Fruit fly (Drosophila melanogaster) whole organism, embryonic: Measurements from ENCODE around the gene ClpX.

ENCODE experiments used
- Adf1 ChIP-seq: fragments of 200-800 bp; sonication (Bioruptor generic); IDR thresholded peaks from 2 replicates; pipeline ENCODE4 v1.3.6; 2022; ENCODE audit warnings: missing biosample characterization, missing genetic modification characterization
- Awh ChIP-seq: fragments of 200-800 bp; sonication (Bioruptor generic); IDR thresholded peaks from 2 replicates; pipeline ENCODE4, ENCODE4 v1.3.6; 2022; ENCODE audit warnings: missing biosample characterization, missing genetic modification characterization
- B-H2 ChIP-seq: fragments of 200-800 bp; sonication (Bioruptor generic); optimal IDR thresholded peaks from 2 replicates; lab custom pipeline; 2018; ENCODE audit warnings: missing biosample characterization, mild to moderate bottlenecking, missing genetic modification characterization
- CG10209 ChIP-seq: fragments of 200-800 bp; sonication (Bioruptor generic); optimal IDR thresholded peaks from 3 replicates; lab custom pipeline; 2017; ENCODE audit warnings: missing biosample characterization, mild to moderate bottlenecking, missing genetic modification characterization, missing genetic modification reagents
- CG12299 ChIP-seq: fragments of 200-800 bp; sonication (Bioruptor generic); optimal IDR thresholded peaks from 2 replicates; lab custom pipeline; 2018; ENCODE audit warnings: missing biosample characterization, mild to moderate bottlenecking, missing genetic modification characterization
- CG12391 ChIP-seq: fragments of 200-800 bp; sonication (Bioruptor generic); optimal IDR thresholded peaks from 3 replicates; lab custom pipeline; 2018; ENCODE audit warnings: missing biosample characterization, mild to moderate bottlenecking, missing genetic modification characterization, moderate library complexity
- CG14710 ChIP-seq: fragments of 200-800 bp; sonication (Bioruptor generic); optimal IDR thresholded peaks from 3 replicates; lab custom pipeline; 2019; ENCODE audit warnings: missing biosample characterization, mild to moderate bottlenecking, missing genetic modification characterization, moderate library complexity
- CG15479 ChIP-seq: fragments of 200-800 bp; sonication (Bioruptor generic); optimal IDR thresholded peaks from 3 replicates; lab custom pipeline; 2019; ENCODE audit warnings: missing biosample characterization, mild to moderate bottlenecking, missing genetic modification characterization, moderate library complexity
- CG15514 ChIP-seq: fragments of 200-800 bp; sonication (Bioruptor generic); optimal IDR thresholded peaks from 3 replicates; lab custom pipeline; 2017; ENCODE audit warnings: missing biosample characterization, missing genetic modification characterization, mild to moderate bottlenecking, moderate library complexity, missing genetic modification reagents
- CG17385 ChIP-seq: fragments of 200-800 bp; sonication (Bioruptor generic); optimal IDR thresholded peaks from 3 replicates; lab custom pipeline; 2018; ENCODE audit warnings: missing biosample characterization, mild to moderate bottlenecking, missing genetic modification characterization
- CG18619 ChIP-seq: fragments of 200-800 bp; sonication (Bioruptor generic); optimal IDR thresholded peaks from 3 replicates; lab custom pipeline; 2017; ENCODE audit warnings: missing biosample characterization, mild to moderate bottlenecking, missing genetic modification characterization
- CG2129 ChIP-seq: fragments of 200-800 bp; sonication (Bioruptor generic); IDR thresholded peaks from 2 replicates; pipeline ENCODE4 v1.3.6; 2022; ENCODE audit warnings: missing biosample characterization, missing genetic modification characterization; ENCODE audit not compliant: partially characterized antibody
- CG2712 ChIP-seq: fragments of 200-800 bp; optimal IDR thresholded peaks from 3 replicates; lab custom pipeline; 2019; ENCODE audit warnings: missing biosample characterization, mild to moderate bottlenecking, missing genetic modification characterization, moderate library complexity
- CG32767 ChIP-seq: fragments of 200-800 bp; sonication (Bioruptor generic); IDR thresholded peaks from 2 replicates; pipeline ENCODE4 v1.3.6; 2022; ENCODE audit warnings: missing biosample characterization, missing genetic modification characterization
- CG33557 ChIP-seq: fragments of 200-800 bp; sonication (Bioruptor generic); optimal IDR thresholded peaks from 2 replicates; lab custom pipeline; 2019; ENCODE audit warnings: missing biosample characterization, mild to moderate bottlenecking, missing genetic modification characterization, moderate library complexity
- CG3407 ChIP-seq: fragments of 200-800 bp; sonication (Bioruptor generic); optimal IDR thresholded peaks from 2 replicates; lab custom pipeline; 2018; ENCODE audit warnings: missing biosample characterization, mild to moderate bottlenecking, missing genetic modification characterization
- CG34224 ChIP-seq: fragments of 200-800 bp; sonication (Bioruptor generic); IDR thresholded peaks from 3 replicates; pipeline ENCODE4 v1.3.6; 2022; ENCODE audit warnings: missing biosample characterization, missing genetic modification characterization; ENCODE audit not compliant: partially characterized antibody
- CG4707 ChIP-seq: fragments of 200-800 bp; sonication (Bioruptor generic); optimal IDR thresholded peaks from 2 replicates; lab custom pipeline; 2018; ENCODE audit warnings: missing biosample characterization, mild to moderate bottlenecking, missing genetic modification characterization, moderate library complexity
- CG7839 ChIP-seq: fragments of 200-800 bp; sonication (Bioruptor generic); optimal IDR thresholded peaks from 3 replicates; lab custom pipeline; 2018; ENCODE audit warnings: missing biosample characterization, mild to moderate bottlenecking, missing genetic modification characterization, moderate library complexity
- CG8944 ChIP-seq: fragments of 200-800 bp; sonication (Bioruptor generic); optimal IDR thresholded peaks from 3 replicates; lab custom pipeline; 2016; ENCODE audit warnings: missing biosample characterization, missing genetic modification characterization
- CG9797 ChIP-seq: fragments of 200-800 bp; sonication (Bioruptor generic); optimal IDR thresholded peaks from 3 replicates; lab custom pipeline; 2018; ENCODE audit warnings: missing biosample characterization, mild to moderate bottlenecking, missing genetic modification characterization
- CoRest ChIP-seq: fragments of 200-800 bp; sonication (Bioruptor generic); optimal IDR thresholded peaks from 3 replicates; lab custom pipeline; 2018; ENCODE audit warnings: missing biosample characterization, mild to moderate bottlenecking, missing genetic modification characterization, moderate library complexity
- Dad ChIP-seq: fragments of 200-800 bp; sonication (Bioruptor generic); optimal IDR thresholded peaks from 3 replicates; lab custom pipeline; 2016; ENCODE audit warnings: missing biosample characterization, missing genetic modification characterization
- Dek ChIP-seq: fragments of 200-800 bp; sonication (Bioruptor generic); optimal IDR thresholded peaks from 3 replicates; lab custom pipeline; 2019; ENCODE audit warnings: missing biosample characterization, mild to moderate bottlenecking, missing genetic modification characterization, moderate library complexity
- Dll ChIP-seq: fragments of 200-800 bp; sonication (Bioruptor generic); IDR thresholded peaks from 4 replicates; pipeline ENCODE4 v1.3.6; 2022; ENCODE audit warnings: missing biosample characterization, missing genetic modification characterization; ENCODE audit not compliant: partially characterized antibody
- Dref ChIP-seq: fragments of 200-800 bp; sonication (Bioruptor generic); IDR thresholded peaks from 2 replicates; pipeline ENCODE4 v1.3.6; 2022; ENCODE audit warnings: missing biosample characterization, missing genetic modification characterization
- HLH4C ChIP-seq: fragments of 200-800 bp; sonication (Bioruptor generic); IDR thresholded peaks from 3 replicates; pipeline ENCODE4 v1.3.6; 2022; ENCODE audit warnings: missing biosample characterization, missing genetic modification characterization; ENCODE audit not compliant: partially characterized antibody
- HLH54F ChIP-seq: fragments of 200-800 bp; sonication (Bioruptor generic); optimal IDR thresholded peaks from 3 replicates; lab custom pipeline; 2016; ENCODE audit warnings: missing biosample characterization, missing genetic modification characterization
- Jarid2 ChIP-seq: fragments of 200-800 bp; sonication (Bioruptor generic); optimal IDR thresholded peaks from 3 replicates; lab custom pipeline; 2017; ENCODE audit warnings: mild to moderate bottlenecking, missing biosample characterization, missing genetic modification reagents, missing genetic modification characterization
- Mrtf ChIP-seq: fragments of 200-800 bp; sonication (Bioruptor generic); IDR thresholded peaks from 3 replicates; pipeline ENCODE4 v1.3.6; 2022; ENCODE audit warnings: missing biosample characterization, missing genetic modification characterization
- NC2β ChIP-seq: fragments of 200-800 bp; sonication (Bioruptor generic); optimal IDR thresholded peaks from 2 replicates; lab custom pipeline; 2016; ENCODE audit warnings: missing biosample characterization, missing genetic modification characterization
- Side ChIP-seq: fragments of 200-800 bp; sonication (Bioruptor generic); optimal IDR thresholded peaks from 2 replicates; lab custom pipeline; 2016; ENCODE audit warnings: missing biosample characterization, missing genetic modification characterization
- Stat92E ChIP-seq, 3 experiments: fragments of >200 bp in 2 of 3; fragments of 200-800 bp in 1 of 3; sonication (Bioruptor generic) in 1 of 3; optimal IDR thresholded peaks; 2 replicates each; lab custom pipeline; 2017 to 2019; ENCODE audit warnings: missing biosample characterization in 3 of 3, missing genetic modification characterization in 3 of 3, mild to moderate bottlenecking in 1 of 3, moderate library complexity in 1 of 3
- al ChIP-seq: fragments of 200-800 bp; sonication (Bioruptor generic); IDR thresholded peaks from 2 replicates; pipeline ENCODE4 v1.3.6; 2022; ENCODE audit warnings: missing biosample characterization, missing genetic modification characterization
- bcd ChIP-seq: fragments of 200-800 bp; sonication (Bioruptor generic); optimal IDR thresholded peaks from 2 replicates; lab custom pipeline; 2017; ENCODE audit warnings: missing biosample characterization, mild to moderate bottlenecking, missing genetic modification characterization
- cad ChIP-seq: fragments of >200 bp; optimal IDR thresholded peaks from 2 replicates; lab custom pipeline; 2017; ENCODE audit warnings: missing biosample characterization, missing genetic modification characterization
- chn ChIP-seq: fragments of 200-800 bp; sonication (Bioruptor generic); optimal IDR thresholded peaks from 2 replicates; lab custom pipeline; 2016; ENCODE audit warnings: missing biosample characterization, missing genetic modification characterization
- crol ChIP-seq: fragments of 200-800 bp; sonication (Bioruptor generic); IDR thresholded peaks from 2 replicates; pipeline ENCODE4 v1.3.6; 2022; ENCODE audit warnings: missing biosample characterization, missing genetic modification characterization
- dan ChIP-seq: fragments of 200-800 bp; sonication (Bioruptor generic); IDR thresholded peaks from 2 replicates; pipeline ENCODE4 v1.3.6; 2022; ENCODE audit warnings: missing biosample characterization, missing genetic modification characterization
- dm ChIP-seq: fragments of 200-800 bp; sonication (Bioruptor generic); optimal IDR thresholded peaks from 3 replicates; lab custom pipeline; 2016; ENCODE audit warnings: missing biosample characterization, missing genetic modification characterization
- gfzf ChIP-seq: fragments of 200-800 bp; sonication (Bioruptor generic); optimal IDR thresholded peaks from 2 replicates; lab custom pipeline; 2016; ENCODE audit warnings: missing biosample characterization, mild to moderate bottlenecking, missing genetic modification characterization, moderate library complexity
- maf-S ChIP-seq: fragments of 200-800 bp; sonication (Bioruptor generic); optimal IDR thresholded peaks from 2 replicates; lab custom pipeline; 2016; ENCODE audit warnings: missing biosample characterization, missing genetic modification characterization
- mld ChIP-seq: fragments of 200-800 bp; sonication (Bioruptor generic); IDR thresholded peaks from 3 replicates; pipeline ENCODE4 v1.3.6; 2022; ENCODE audit warnings: missing biosample characterization, missing genetic modification characterization; ENCODE audit not compliant: partially characterized antibody
- nerfin-2 ChIP-seq: fragments of 200-800 bp; sonication (Bioruptor generic); IDR thresholded peaks from 2 replicates; pipeline ENCODE4 v1.3.6; 2022; ENCODE audit warnings: missing biosample characterization, missing genetic modification characterization; ENCODE audit not compliant: partially characterized antibody
- pan ChIP-seq, 4 experiments: fragments of >200 bp in 3 of 4; fragments of 200-800 bp in 1 of 4; sonication (Bioruptor generic) in 1 of 4; optimal IDR thresholded peaks in 3 of 4; IDR thresholded peaks in 1 of 4; 2 replicates each; pipeline versions ENCODE4 v1.3.6 to Lab custom; 2017 to 2022; ENCODE audit warnings: missing biosample characterization in 2 of 4, missing genetic modification characterization in 2 of 4, mixed read lengths in 1 of 4
- ssp ChIP-seq: fragments of 200-800 bp; sonication (Bioruptor generic); IDR thresholded peaks from 2 replicates; pipeline ENCODE4 v1.3.6; 2022; ENCODE audit warnings: missing biosample characterization, missing genetic modification characterization
- vvl ChIP-seq: fragments of 200-800 bp; sonication (Bioruptor generic); IDR thresholded peaks from 2 replicates; pipeline ENCODE4 v1.3.6; 2022; ENCODE audit warnings: missing biosample characterization, missing genetic modification characterization

Gene ClpX

DNA sequence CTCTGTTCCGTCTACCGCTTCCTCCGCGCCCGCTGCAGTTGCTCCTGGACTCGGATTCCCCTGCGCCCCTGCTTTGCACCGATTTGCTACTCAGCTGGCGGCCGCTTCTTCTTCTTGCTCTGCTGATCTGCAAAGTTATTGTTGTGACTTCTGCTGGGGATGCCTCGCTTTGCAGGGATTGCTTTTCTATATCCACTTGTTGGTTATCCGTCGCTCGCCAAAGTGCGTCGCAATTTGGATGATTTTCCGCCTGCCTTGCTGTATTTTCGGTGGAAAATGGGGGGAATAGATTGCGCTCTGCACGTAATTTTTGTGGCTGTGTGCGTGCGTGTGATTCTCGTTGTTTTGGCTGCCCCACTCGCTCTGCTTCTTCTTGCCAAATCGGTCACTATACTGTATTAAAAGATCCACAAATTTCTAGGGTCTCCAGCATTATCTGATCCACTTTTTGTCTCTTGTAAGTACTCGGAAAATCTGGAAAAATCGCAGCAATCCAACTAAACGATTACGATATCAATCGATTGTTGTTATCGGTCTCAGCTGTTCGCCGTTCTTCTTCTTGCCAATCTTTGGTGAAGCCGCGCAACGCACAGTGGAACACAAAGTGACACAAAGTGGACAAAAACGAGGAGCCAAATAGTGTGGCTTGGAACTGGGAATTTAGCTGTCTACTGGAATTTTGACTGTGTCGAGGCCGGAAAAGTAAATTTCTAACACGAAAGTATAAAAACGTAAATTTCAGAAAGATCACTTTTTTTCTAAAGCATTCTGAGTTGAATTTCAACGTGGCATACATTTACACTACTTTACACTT lies at the start of gene ClpX (continued):
- TF ChIP-seq Mrtf (no peak), Dad (GFP tag; lab: Kevin White, UChicago) (peak; percentile 50), CG18619 (no peak), Dll (peak; percentile 75), CG2129 (GFP tag; lab: Robert Waterston, UW) (0 out of 2 replicates have a peak, but pooled peaks have one; percentile 23), CG3407 (no peak), mld (peak; percentile 73; the same call in 2 of the 3 replicates), CG7839 (tag; lab: Kevin White, UChicago) (peak; percentile 8), CG4707 (GFP tag; lab: Kevin White, UChicago) (peak; percentile 100), NC2β (GFP tag; lab: Kevin White, UChicago) (no peak), Adf1 (GFP tag; lab: Robert Waterston, UW) (peak; percentile 20; the same call in 1 of the 2 replicates), Stat92E (GFP tag; optimal IDR thresholded peaks at IDR 0.05; lab: Kevin White, UChicago) (peak in 1 of 3 experiments; percentile 48), dm (GFP tag; lab: Kevin White, UChicago) (peak; percentile 9), ssp (GFP tag; lab: Robert Waterston, UW) (no peak), B-H2 (GFP tag; lab: Kevin White, UChicago) (peak; percentile 63), HLH4C (GFP tag; lab: Robert Waterston, UW) (peak; percentile 79), CG15514 (peak; percentile 63), CG17385 (GFP tag; lab: Kevin White, UChicago) (peak; percentile 100), Awh (GFP tag; lab: Robert Waterston, UW) (no peak), crol (GFP tag; lab: Robert Waterston, UW) (peak; percentile 70), nerfin-2 (GFP tag; lab: Robert Waterston, UW) (no peak), Dref (GFP tag; lab: Robert Waterston, UW) (peak; percentile 78), CG15479 (peak; percentile 80), CG8944 (GFP tag; lab: Kevin White, UChicago) (no peak), CG33557 (GFP tag; lab: Kevin White, UChicago) (peak; percentile 2), CG12299 (tag; lab: Kevin White, UChicago) (no peak), vvl (GFP tag; lab: Robert Waterston, UW) (0 out of 2 replicates have a peak, but pooled peaks have one; percentile 26), gfzf (GFP tag; lab: Kevin White, UChicago) (peak; percentile 42), al (GFP tag; lab: Robert Waterston, UW) (no peak), Dek (tag; lab: Kevin White, UChicago) (peak; percentile 20), bcd (GFP tag; lab: Kevin White, UChicago) (no peak), chn (GFP tag; lab: Kevin White, UChicago) (no peak), CG14710 (tag; lab: Kevin White, UChicago) (peak; percentile 76), CG32767 (no peak), CG9797 (GFP tag; lab: Kevin White, UChicago) (peak; percentile 23), maf-S (GFP tag; lab: Kevin White, UChicago) (no peak), Side (no peak), CG34224 (GFP tag; lab: Robert Waterston, UW) (peak; percentile 80; the same call in 2 of the 3 replicates), CG2712 (tag; lab: Kevin White, UChicago) (peak; percentile 5), dan (GFP tag; lab: Robert Waterston, UW) (no peak), CG12391 (tag; lab: Kevin White, UChicago) (peak; percentile 7), CoRest (tag; lab: Kevin White, UChicago) (peak; percentile 16), CG10209 (no peak), Jarid2 (no peak), HLH54F (GFP tag; lab: Kevin White, UChicago) (no peak), pan (optimal IDR thresholded peaks at IDR 0.05; lab: Kevin White, UChicago) (no peak), pan (GFP tag; optimal IDR thresholded peaks at IDR 0.05 in 1 of 2, IDR thresholded peaks at IDR 0.05 in 1 of 2) (peak in 1 of 2 experiments; percentile 12), cad (no peak)
